Worm (Caenorhabditis elegans): ENCODE data around the gene pst-1.

DNA sequence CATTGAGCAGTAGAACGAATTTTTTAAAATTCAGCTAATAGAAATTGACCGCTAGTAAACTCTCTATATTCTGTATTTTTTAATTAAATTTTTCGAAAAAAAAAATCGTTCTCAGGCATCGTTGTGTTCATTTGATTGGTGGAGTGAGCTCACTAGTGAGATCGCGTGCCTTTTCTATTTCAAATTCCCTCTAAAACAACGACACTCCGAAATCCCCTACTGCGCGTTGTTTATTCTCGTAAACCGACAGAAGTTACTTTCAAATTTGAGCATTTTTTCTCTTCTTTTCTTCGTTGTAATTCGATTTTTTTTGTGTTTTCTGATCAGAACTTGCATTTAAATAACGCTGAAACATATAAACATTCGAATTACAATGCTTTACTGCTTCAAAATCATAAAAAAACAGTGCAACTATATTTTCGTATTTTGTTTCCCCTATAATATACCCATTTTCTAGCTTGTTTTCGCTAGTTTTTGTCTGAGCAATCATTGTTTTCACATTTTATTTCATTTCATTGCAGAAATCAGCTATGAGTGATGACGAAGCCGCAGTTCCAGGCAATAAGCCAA is 3.7 kb upstream of the pst-1 start, which contains the start of gene syf-3:
- TF ChIP-seq pha-4 (tag; optimal IDR thresholded peaks at IDR 0.05) (no peak), ztf-25 (GFP tag; IDR thresholded peaks at IDR 0.05) (no peak), tbx-9 (tag; optimal IDR thresholded peaks at IDR 0.05; ENCODE audit: borderline replicate concordance) (no peak), C17E4.6 (GFP tag; IDR thresholded peaks at IDR 0.05) (no peak), unc-130 (GFP tag; optimal IDR thresholded peaks at IDR 0.05) (no peak), ceh-79 (tag; optimal IDR thresholded peaks at IDR 0.05) (no peak), ceh-100 (GFP tag; IDR thresholded peaks at IDR 0.05) (no peak), snpc-4 (GFP tag; optimal IDR thresholded peaks at IDR 0.05) (no peak), snpc-4 (tag; optimal IDR thresholded peaks at IDR 0.05) (no peak), lin-35 (GFP tag; optimal IDR thresholded peaks at IDR 0.05) (peak; percentile 55 to 93 (median 77)), unc-62 (GFP tag; optimal IDR thresholded peaks at IDR 0.05) (no peak)

All from whole organism, young adult.